Fruit fly (Drosophila melanogaster) whole organism, embryonic: ENCODE measurements around the gene Nak.

Experiments
- Abd-B ChIP-seq: fragments of 200-800 bp; sonication (Bioruptor generic); optimal IDR thresholded peaks from 2 replicates; lab custom pipeline; 2018; ENCODE audit warnings: missing biosample characterization, mild to moderate bottlenecking, missing genetic modification characterization, moderate library complexity
- Awh ChIP-seq: fragments of 200-800 bp; sonication (Bioruptor generic); IDR thresholded peaks from 2 replicates; pipeline ENCODE4, ENCODE4 v1.3.6; 2022; ENCODE audit warnings: missing biosample characterization, missing genetic modification characterization
- CG1024 ChIP-seq: fragments of 200-800 bp; sonication (Bioruptor generic); IDR thresholded peaks from 2 replicates; pipeline ENCODE4 v1.3.6; 2022; ENCODE audit warnings: missing biosample characterization, missing genetic modification characterization
- CG10959 ChIP-seq: fragments of 200-800 bp; sonication (Bioruptor generic); IDR thresholded peaks from 2 replicates; pipeline ENCODE4 v1.3.6; 2022; ENCODE audit warnings: missing biosample characterization, missing genetic modification characterization
- CG10979 ChIP-seq: fragments of 200-800 bp; sonication (Bioruptor generic); optimal IDR thresholded peaks from 2 replicates; lab custom pipeline; 2018; ENCODE audit warnings: missing biosample characterization, mild to moderate bottlenecking, missing genetic modification characterization, moderate library complexity
- CG11093 ChIP-seq: fragments of 200-800 bp; sonication (Bioruptor generic); IDR thresholded peaks from 3 replicates; pipeline ENCODE4 v1.3.6; 2022; ENCODE audit warnings: missing biosample characterization, missing genetic modification characterization
- CG11695 ChIP-seq: fragments of 200-800 bp; sonication (Bioruptor generic); IDR thresholded peaks from 3 replicates; pipeline ENCODE4 v1.3.6; 2022; ENCODE audit warnings: missing biosample characterization, missing genetic modification characterization
- CG14860 ChIP-seq: fragments of 200-800 bp; sonication (Bioruptor generic); IDR thresholded peaks from 3 replicates; pipeline ENCODE4 v1.3.6; 2022; ENCODE audit warnings: missing biosample characterization, missing genetic modification characterization; ENCODE audit not compliant: partially characterized antibody
- CG16863 ChIP-seq: fragments of 200-800 bp; sonication (Bioruptor generic); optimal IDR thresholded peaks from 3 replicates; lab custom pipeline; 2016; ENCODE audit warnings: missing biosample characterization, missing genetic modification characterization
- CG17186 ChIP-seq: fragments of 200-800 bp; sonication (Bioruptor generic); optimal IDR thresholded peaks from 3 replicates; lab custom pipeline; 2017; ENCODE audit warnings: missing biosample characterization, missing genetic modification reagents, missing genetic modification characterization
- CG18619 ChIP-seq: fragments of 200-800 bp; sonication (Bioruptor generic); optimal IDR thresholded peaks from 3 replicates; lab custom pipeline; 2017; ENCODE audit warnings: missing biosample characterization, mild to moderate bottlenecking, missing genetic modification characterization
- CG2875 ChIP-seq: fragments of 200-800 bp; sonication (Bioruptor generic); optimal IDR thresholded peaks from 2 replicates; lab custom pipeline; 2017; ENCODE audit warnings: missing biosample characterization, mild to moderate bottlenecking, missing genetic modification characterization, missing genetic modification reagents
- CG43689 ChIP-seq: fragments of 200-800 bp; sonication (Bioruptor generic); IDR thresholded peaks from 2 replicates; pipeline ENCODE4 v1.3.6; 2022; ENCODE audit warnings: missing biosample characterization, missing genetic modification characterization
- CG6175 ChIP-seq: fragments of 200-800 bp; sonication (Bioruptor generic); IDR thresholded peaks from 3 replicates; pipeline ENCODE4 v1.3.6; 2022; ENCODE audit warnings: missing biosample characterization, missing genetic modification characterization
- CG7271 ChIP-seq: fragments of 200-800 bp; sonication (Bioruptor generic); optimal IDR thresholded peaks from 2 replicates; lab custom pipeline; 2018; ENCODE audit warnings: missing biosample characterization, mild to moderate bottlenecking, missing genetic modification characterization, moderate library complexity
- CG7556 ChIP-seq: fragments of 200-800 bp; sonication (Bioruptor generic); optimal IDR thresholded peaks from 2 replicates; lab custom pipeline; 2017; ENCODE audit warnings: missing biosample characterization, mild to moderate bottlenecking, missing genetic modification characterization
- CG7987 ChIP-seq: fragments of 200-800 bp; sonication (Bioruptor generic); optimal IDR thresholded peaks from 2 replicates; lab custom pipeline; 2018; ENCODE audit warnings: missing biosample characterization, mild to moderate bottlenecking, missing genetic modification characterization, moderate library complexity
- CG9437 ChIP-seq: fragments of 200-800 bp; sonication (Bioruptor generic); optimal IDR thresholded peaks from 2 replicates; lab custom pipeline; 2018; ENCODE audit warnings: missing biosample characterization, mild to moderate bottlenecking, missing genetic modification characterization
- Deaf1 ChIP-seq: fragments of 200-800 bp; optimal IDR thresholded peaks from 3 replicates; lab custom pipeline; 2019; ENCODE audit warnings: missing biosample characterization, mild to moderate bottlenecking, missing genetic modification characterization, moderate library complexity
- Drgx ChIP-seq: fragments of 200-800 bp; sonication (Bioruptor generic); IDR thresholded peaks from 2 replicates; pipeline ENCODE4 v1.3.6; 2022; ENCODE audit warnings: missing biosample characterization, missing genetic modification characterization
- ERR ChIP-seq: fragments of 200-800 bp; sonication (Bioruptor generic); optimal IDR thresholded peaks from 2 replicates; lab custom pipeline; 2016; ENCODE audit warnings: missing biosample characterization, missing genetic modification characterization
- Gsc ChIP-seq: fragments of 200-800 bp; sonication (Bioruptor generic); IDR thresholded peaks from 2 replicates; pipeline ENCODE4 v1.3.6; 2022; ENCODE audit warnings: missing biosample characterization, missing genetic modification characterization
- H2.0 ChIP-seq: fragments of 200-800 bp; sonication (Bioruptor generic); IDR thresholded peaks from 2 replicates; pipeline ENCODE4 v1.3.6; 2022; ENCODE audit warnings: missing biosample characterization, missing genetic modification characterization
- NC2β ChIP-seq: fragments of 200-800 bp; sonication (Bioruptor generic); optimal IDR thresholded peaks from 2 replicates; lab custom pipeline; 2016; ENCODE audit warnings: missing biosample characterization, missing genetic modification characterization
- Optix ChIP-seq: fragments of 200-800 bp; sonication (Bioruptor generic); IDR thresholded peaks from 3 replicates; pipeline ENCODE4 v1.3.6; 2022; ENCODE audit warnings: missing biosample characterization, missing genetic modification characterization
- Pdp1 ChIP-seq, 2 experiments: fragments of 200-800 bp; sonication (Bioruptor generic); optimal IDR thresholded peaks; 3 replicates each; lab custom pipeline; 2016; ENCODE audit warnings: missing biosample characterization in 2 of 2, missing genetic modification characterization in 2 of 2, mild to moderate bottlenecking in 1 of 2, moderate library complexity in 1 of 2
- Spps ChIP-seq: fragments of 200-800 bp; sonication (Bioruptor generic); optimal IDR thresholded peaks from 2 replicates; lab custom pipeline; 2018; ENCODE audit warnings: missing biosample characterization, mild to moderate bottlenecking, missing genetic modification characterization
- Sry-β ChIP-seq: fragments of 200-800 bp; sonication (Bioruptor generic); optimal IDR thresholded peaks from 2 replicates; lab custom pipeline; 2018; ENCODE audit warnings: missing biosample characterization, mild to moderate bottlenecking, missing genetic modification characterization, moderate library complexity
- Vsx1 ChIP-seq: fragments of 200-800 bp; sonication (Bioruptor generic); optimal IDR thresholded peaks from 2 replicates; lab custom pipeline; 2017; ENCODE audit warnings: missing biosample characterization, mild to moderate bottlenecking, missing genetic modification characterization, missing genetic modification reagents
- ac ChIP-seq: fragments of 200-800 bp; sonication (Bioruptor generic); optimal IDR thresholded peaks from 3 replicates; lab custom pipeline; 2017; ENCODE audit warnings: missing biosample characterization, mild to moderate bottlenecking, missing genetic modification characterization
- ap ChIP-seq: fragments of 200-800 bp; sonication (Bioruptor generic); IDR thresholded peaks from 2 replicates; pipeline ENCODE4 v1.3.6; 2022; ENCODE audit warnings: missing biosample characterization, missing genetic modification characterization
- ato ChIP-seq: fragments of 200-800 bp; sonication (Bioruptor generic); IDR thresholded peaks from 2 replicates; pipeline ENCODE4 v1.3.6; 2022; ENCODE audit warnings: missing biosample characterization, missing genetic modification characterization; ENCODE audit not compliant: partially characterized antibody
- bab2 ChIP-seq: fragments of 200-800 bp; sonication (Bioruptor generic); optimal IDR thresholded peaks from 2 replicates; lab custom pipeline; 2016; ENCODE audit warnings: missing biosample characterization, missing genetic modification characterization
- dati ChIP-seq: fragments of 200-800 bp; sonication (Bioruptor generic); IDR thresholded peaks from 2 replicates; pipeline ENCODE4 v1.3.6; 2022; ENCODE audit warnings: missing biosample characterization, missing genetic modification characterization
- emc ChIP-seq: fragments of 200-800 bp; sonication (Bioruptor generic); optimal IDR thresholded peaks from 2 replicates; lab custom pipeline; 2016; ENCODE audit warnings: missing biosample characterization, missing genetic modification characterization
- ems ChIP-seq: fragments of 200-800 bp; sonication (Bioruptor generic); optimal IDR thresholded peaks from 3 replicates; lab custom pipeline; 2016; ENCODE audit warnings: missing biosample characterization, missing genetic modification characterization
- en ChIP-seq: fragments of 200-800 bp; sonication (Bioruptor generic); optimal IDR thresholded peaks from 2 replicates; lab custom pipeline; 2016; ENCODE audit warnings: missing biosample characterization, missing genetic modification characterization
- fd3F ChIP-seq: fragments of 200-800 bp; sonication (Bioruptor generic); optimal IDR thresholded peaks from 2 replicates; lab custom pipeline; 2018; ENCODE audit warnings: missing biosample characterization, mild to moderate bottlenecking, missing genetic modification characterization, moderate library complexity
- fd96Cb ChIP-seq: fragments of 200-800 bp; sonication (Bioruptor generic); optimal IDR thresholded peaks from 2 replicates; lab custom pipeline; 2018; ENCODE audit warnings: missing biosample characterization, mild to moderate bottlenecking, missing genetic modification characterization, moderate library complexity
- hkb ChIP-seq, 2 experiments: fragments of 200-800 bp in 1 of 2; fragments of >200 bp in 1 of 2; sonication (Bioruptor generic) in 1 of 2; IDR thresholded peaks in 1 of 2; optimal IDR thresholded peaks in 1 of 2; 2 replicates each; pipeline versions ENCODE4 v1.3.6 to Lab custom; 2017 to 2022; ENCODE audit warnings: missing biosample characterization in 1 of 2, missing genetic modification characterization in 1 of 2
- hth ChIP-seq: fragments of >200 bp; optimal IDR thresholded peaks from 2 replicates; lab custom pipeline; 2017; ENCODE audit warnings: inconsistent platforms
- inv ChIP-seq: fragments of 200-800 bp; sonication (Bioruptor generic); IDR thresholded peaks from 2 replicates; pipeline ENCODE4 v1.3.6; 2022; ENCODE audit warnings: missing biosample characterization, missing genetic modification characterization; ENCODE audit not compliant: partially characterized antibody
- maf-S ChIP-seq: fragments of 200-800 bp; sonication (Bioruptor generic); optimal IDR thresholded peaks from 2 replicates; lab custom pipeline; 2016; ENCODE audit warnings: missing biosample characterization, missing genetic modification characterization
- mam ChIP-seq: fragments of 200-800 bp; sonication (Bioruptor generic); optimal IDR thresholded peaks from 3 replicates; lab custom pipeline; 2016; ENCODE audit warnings: missing biosample characterization, missing genetic modification characterization
- nmo ChIP-seq: fragments of 200-800 bp; sonication (Bioruptor generic); optimal IDR thresholded peaks from 2 replicates; lab custom pipeline; 2018; ENCODE audit warnings: missing biosample characterization, mild to moderate bottlenecking, missing genetic modification characterization, moderate library complexity
- pzg ChIP-seq: fragments of 200-800 bp; sonication (Bioruptor generic); optimal IDR thresholded peaks from 3 replicates; lab custom pipeline; 2018; ENCODE audit warnings: missing biosample characterization, mild to moderate bottlenecking, missing genetic modification characterization, moderate library complexity
- scrt ChIP-seq: fragments of 200-800 bp; sonication (Bioruptor generic); optimal IDR thresholded peaks from 2 replicates; lab custom pipeline; 2018; ENCODE audit warnings: missing biosample characterization, mild to moderate bottlenecking, missing genetic modification characterization, moderate library complexity
- tna ChIP-seq: fragments of 200-800 bp; sonication (Bioruptor generic); IDR thresholded peaks from 2 replicates; pipeline ENCODE4 v1.3.6; 2022; ENCODE audit warnings: missing biosample characterization, missing genetic modification characterization; ENCODE audit not compliant: partially characterized antibody

The Nak gene

DNA sequence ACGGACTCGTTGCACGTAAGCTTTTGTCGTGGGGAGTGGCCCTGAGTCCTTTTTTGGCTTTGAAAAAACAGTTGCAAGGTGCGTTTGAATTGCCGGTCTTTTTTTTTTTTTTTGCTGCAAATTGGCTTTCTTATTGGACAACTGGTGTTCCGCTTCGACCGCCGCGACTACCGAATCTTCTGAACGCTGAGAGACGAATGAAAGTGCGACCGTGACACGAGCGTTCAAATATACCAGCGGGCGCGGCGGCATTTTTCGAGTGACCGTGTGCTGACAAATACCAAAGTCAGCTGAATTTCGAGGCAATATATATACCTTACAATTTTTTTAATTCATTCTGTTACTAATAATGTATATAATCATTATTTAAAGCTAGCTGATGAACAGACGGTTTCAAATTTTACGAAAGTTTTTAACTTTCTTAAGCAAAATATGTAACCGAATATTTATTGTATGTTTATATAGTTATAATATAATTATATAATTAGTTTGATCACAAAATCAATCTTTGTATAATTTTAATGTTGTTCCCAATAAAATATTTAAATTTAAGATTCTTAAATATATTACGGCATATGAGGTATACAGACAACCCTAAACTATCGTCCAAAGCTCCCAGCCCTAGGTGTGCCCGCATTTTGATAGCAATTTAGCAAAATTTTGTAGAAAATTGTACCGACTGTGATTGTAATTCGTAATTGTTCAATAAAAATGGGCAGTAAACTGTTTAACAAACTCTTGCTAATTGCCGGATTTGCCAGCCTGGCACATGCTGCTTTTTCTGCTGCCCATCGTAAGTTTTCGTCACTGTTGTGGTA, 18.7 kb upstream of the Nak start, which contains the start of the genes Swip-1 and EMC5 (continued):
- TF ChIP-seq fd3F (GFP tag; lab: Kevin White, UChicago) (peak; percentile 52), CG11093 (no peak), Spps (tag; lab: Kevin White, UChicago) (no peak), Optix (GFP tag; lab: Robert Waterston, UW) (0 out of 3 replicates have a peak, but pooled peaks have one; percentile 12), mam (GFP tag; lab: Kevin White, UChicago) (peak; percentile 35), CG7271 (tag; lab: Kevin White, UChicago) (no peak), scrt (GFP tag; lab: Kevin White, UChicago) (peak; percentile 33), ato (peak; percentile 55; the same call in 1 of the 2 replicates), pzg (GFP tag; lab: Kevin White, UChicago) (peak; percentile 55), hkb (optimal IDR thresholded peaks at IDR 0.05; lab: Kevin White, UChicago) (no peak), hkb (GFP tag; IDR thresholded peaks at IDR 0.05; lab: Robert Waterston, UW) (no peak), CG10979 (tag; lab: Kevin White, UChicago) (peak; percentile 56), dati (GFP tag; lab: Robert Waterston, UW) (no peak), H2.0 (no peak; the same call in 1 of the 2 replicates), CG18619 (GFP tag; lab: Kevin White, UChicago) (peak; percentile 52), emc (GFP tag; lab: Kevin White, UChicago) (no peak), CG11695 (no peak), Drgx (GFP tag; lab: Robert Waterston, UW) (no peak), fd96Cb (tag; lab: Kevin White, UChicago) (peak; percentile 55), CG10959 (GFP tag; lab: Robert Waterston, UW) (no peak), CG6175 (0 out of 3 replicates have a peak, but pooled peaks have one; percentile 21), CG14860 (GFP tag; lab: Robert Waterston, UW) (peak; percentile 21; the same call in 1 of the 3 replicates), CG1024 (GFP tag; lab: Robert Waterston, UW) (no peak), ems (GFP tag; lab: Kevin White, UChicago) (no peak), nmo (GFP tag; lab: Kevin White, UChicago) (peak; percentile 86), ERR (no peak), inv (GFP tag; lab: Robert Waterston, UW) (peak; percentile 35; the same call in 1 of the 2 replicates), Deaf1 (tag; lab: Kevin White, UChicago) (peak; percentile 66), ac (GFP tag; lab: Kevin White, UChicago) (no peak), maf-S (GFP tag; lab: Kevin White, UChicago) (no peak), CG2875 (GFP tag; lab: Kevin White, UChicago) (no peak), NC2β (GFP tag; lab: Kevin White, UChicago) (no peak), CG17186 (GFP tag; lab: Kevin White, UChicago) (peak; percentile 28), tna (GFP tag; lab: Robert Waterston, UW) (peak; percentile 56; the same call in 1 of the 2 replicates), Sry-β (no peak), bab2 (GFP tag; lab: Kevin White, UChicago) (no peak), hth (lab: Kevin White, UChicago) (no peak), CG43689 (GFP tag; lab: Robert Waterston, UW) (no peak), CG7987 (GFP tag; lab: Kevin White, UChicago) (no peak), ap (GFP tag; lab: Robert Waterston, UW) (peak; percentile 27; the same call in 1 of the 2 replicates), Pdp1 (GFP tag; optimal IDR thresholded peaks at IDR 0.05; lab: Kevin White, UChicago) (peak in 1 of 2 experiments; percentile 19), Gsc (GFP tag; lab: Robert Waterston, UW) (no peak), Abd-B (GFP tag; lab: Kevin White, UChicago) (peak; percentile 84), CG7556 (GFP tag; lab: Kevin White, UChicago) (peak; percentile 62), en (GFP tag; lab: Kevin White, UChicago) (no peak), Awh (GFP tag; lab: Robert Waterston, UW) (peak; percentile 51; the same call in 1 of the 2 replicates), CG16863 (GFP tag; lab: Kevin White, UChicago) (no peak), CG9437 (GFP tag; lab: Kevin White, UChicago) (peak; percentile 58), Vsx1 (GFP tag; lab: Kevin White, UChicago) (peak; percentile 45)
